Worm (Caenorhabditis elegans) whole organism, L1 larva: ENCODE measurements around the gene pri-1.

Experiments
- aha-1 ChIP-seq: fragments of 150-350 bp; optimal IDR thresholded peaks from 2 replicates; lab custom pipeline; 2014; ENCODE audit warnings: missing biosample characterization, missing genetic modification characterization
- aly-2 ChIP-seq: fragments of 150-350 bp; optimal IDR thresholded peaks from 2 replicates; lab custom pipeline; 2014; ENCODE audit warnings: missing biosample characterization, missing genetic modification characterization
- fkh-8 ChIP-seq: sonication (generic microtip); optimal IDR thresholded peaks from 2 replicates; lab custom pipeline; 2016; ENCODE audit warnings: mild to moderate bottlenecking, missing genetic modification characterization, missing compliant biosample characterization
- fos-1 ChIP-seq: fragments of 150-350 bp; optimal IDR thresholded peaks from 2 replicates; lab custom pipeline; 2014; ENCODE audit warnings: missing biosample characterization, missing genetic modification characterization
- irx-1 ChIP-seq: sonication (generic microtip); optimal IDR thresholded peaks from 2 replicates; lab custom pipeline; 2016; ENCODE audit warnings: missing genetic modification characterization, missing compliant biosample characterization
- lin-13 ChIP-seq: fragments of 150-350 bp; optimal IDR thresholded peaks from 2 replicates; lab custom pipeline; 2014; ENCODE audit warnings: missing biosample characterization, missing genetic modification reagents, missing genetic modification characterization
- lin-39 ChIP-seq: fragments of 150-350 bp; optimal IDR thresholded peaks from 2 replicates; lab custom pipeline; 2014; ENCODE audit warnings: missing biosample characterization, missing genetic modification reagents, missing genetic modification characterization
- mab-9 ChIP-seq: fragments of 200-800 bp; sonication (Bioruptor generic); IDR thresholded peaks from 2 replicates; pipeline ENCODE4 v1.3.6; 2022; ENCODE audit warnings: missing genetic modification reagents, missing genetic modification characterization, missing compliant biosample characterization
- nhr-28 ChIP-seq: fragments of 150-350 bp; optimal IDR thresholded peaks from 2 replicates; lab custom pipeline; 2014; ENCODE audit warnings: missing biosample characterization, missing genetic modification characterization
- sox-4 ChIP-seq: sonication (generic microtip); optimal IDR thresholded peaks from 2 replicates; lab custom pipeline; 2016; ENCODE audit warnings: missing genetic modification characterization, missing compliant biosample characterization
- zip-4 ChIP-seq: fragments of 200-800 bp; sonication (Bioruptor generic); optimal IDR thresholded peaks from 2 replicates; lab custom pipeline; 2018; ENCODE audit warnings: mild to moderate bottlenecking, missing genetic modification characterization, moderate library complexity, missing compliant biosample characterization

DNA sequence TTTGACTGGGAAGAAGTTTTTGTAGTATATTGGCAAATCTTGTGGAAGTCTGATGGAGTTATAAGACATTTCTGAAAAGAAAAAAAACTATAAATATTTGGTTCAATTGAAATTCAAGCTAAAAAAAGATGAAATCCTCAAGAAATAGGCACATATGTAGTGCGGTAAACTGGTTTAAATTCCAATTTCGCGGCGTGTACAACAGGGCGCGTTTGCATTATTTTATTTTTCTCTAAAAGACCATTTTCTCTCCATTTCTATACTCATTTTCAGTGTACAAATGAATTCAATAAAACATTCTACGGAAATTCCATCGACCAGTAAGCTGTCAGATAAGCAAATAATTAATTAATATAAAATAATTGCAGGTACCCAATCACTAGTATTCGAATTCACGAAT is at the start of gene pri-1, which contains the start of gene F58A4.6:
- no peak for TF ChIP-seq fkh-8
- TF ChIP-seq fos-1 (tag; lab: Kevin White, UChicago): no peak
- TF ChIP-seq sox-4: no peak
- no peak for TF ChIP-seq lin-13 (GFP tag; lab: Kevin White, UChicago)
- TF ChIP-seq aly-2 (tag; lab: Kevin White, UChicago): no peak
- TF ChIP-seq irx-1 (tag; lab: Kevin White, UChicago): no peak
- TF ChIP-seq mab-9 (GFP tag; lab: Robert Waterston, UW): no peak
- no peak for TF ChIP-seq zip-4 (GFP tag; lab: Kevin White, UChicago)
- TF ChIP-seq nhr-28: no peak
- TF ChIP-seq lin-39 (tag; lab: Kevin White, UChicago): no peak
- TF ChIP-seq aha-1: no peak
